Worm (Caenorhabditis elegans) whole organism, dauer: ENCODE data around the gene cts-1.

Experiments used
- unc-62 ChIP-seq: sonication (generic microtip); optimal IDR thresholded peaks from 2 replicates; lab custom pipeline; 2017; ENCODE audit warnings: missing biosample characterization, missing genetic modification reagents, missing genetic modification characterization

Gene cts-1

ce11 chrIII:10187840-10188239, 28.6 kb downstream of the cts-1 start:
- TF ChIP-seq unc-62 = no peak

ce11 chrIII:10186160-10186559, 30.3 kb downstream of the cts-1 start, which contains the start of gene unc-47:
Gene unc-47, minus strand, starts transcription at chrIII:10186260.
- TF ChIP-seq unc-62 = no peak

ce11 chrIII:10181868-10182267, 34.6 kb downstream of the cts-1 start:
- no peak for TF ChIP-seq unc-62

ce11 chrIII:10179444-10179843, 37.0 kb downstream of the cts-1 start:
- TF ChIP-seq unc-62 = no peak

DNA sequence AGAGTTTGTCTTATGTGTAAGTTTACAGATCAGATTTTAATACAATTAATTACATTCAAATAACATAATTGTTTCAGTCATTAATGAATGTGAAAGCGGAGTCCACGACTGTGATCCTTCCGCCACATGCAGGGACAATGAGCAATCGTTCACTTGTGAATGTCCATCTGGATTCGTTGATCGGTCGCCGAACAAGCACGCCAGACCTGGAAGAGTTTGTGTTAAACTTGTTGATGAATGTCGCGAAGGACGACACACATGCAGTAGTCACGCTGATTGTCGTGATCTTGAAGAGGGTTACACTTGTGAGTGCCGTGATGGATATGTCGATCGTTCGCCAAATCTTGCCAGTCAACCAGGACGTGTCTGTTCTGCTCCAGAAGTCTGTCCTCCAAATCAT, 37.9 kb downstream of the cts-1 start:
- no peak for TF ChIP-seq unc-62

ce11 chrIII:10178023-10178422, 38.4 kb downstream of the cts-1 start:
- TF ChIP-seq unc-62 = no peak

DNA sequence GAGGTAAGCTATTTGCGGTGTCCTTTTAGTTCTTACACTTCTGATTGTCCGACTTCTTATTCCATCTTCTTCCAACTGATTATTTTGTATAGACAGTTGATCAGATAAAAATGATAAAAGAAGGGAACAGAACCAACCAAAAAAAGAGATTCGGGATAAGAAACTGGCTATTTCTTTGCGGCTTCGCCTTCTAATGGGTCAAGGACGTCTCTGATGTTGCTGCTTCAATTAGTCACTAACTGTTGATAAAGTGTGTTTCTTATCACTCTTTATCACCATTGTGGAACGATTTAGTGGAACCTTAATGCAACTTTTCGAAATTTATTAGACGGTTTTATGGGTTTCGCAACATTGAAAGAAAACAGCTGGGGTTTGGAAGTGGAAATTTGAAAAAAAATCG, 46.2 kb downstream of the cts-1 start:
- TF ChIP-seq unc-62 = no peak
